Worm (Caenorhabditis elegans): ENCODE measurements around the gene Y75B12B.1.

Gene Y75B12B.1

ce11 chrV:15184097-15185040 lies at the start of gene Y75B12B.1:
Gene Y75B12B.1 (plus strand): TSS chrV:15184699.
- TF ChIP-seq med-1 (GFP tag; optimal IDR thresholded peaks at IDR 0.05; ENCODE audit: insufficient read depth): no peak
- no peak for TF ChIP-seq cog-1 (tag; optimal IDR thresholded peaks at IDR 0.05)
- TF ChIP-seq ztf-23 (GFP tag; IDR thresholded peaks at IDR 0.05): no peak
- TF ChIP-seq flt-1 (GFP tag; IDR thresholded peaks at IDR 0.05): no peak
- TF ChIP-seq klf-2 (GFP tag; conservative IDR thresholded peaks at IDR 0.05): no peak

DNA sequence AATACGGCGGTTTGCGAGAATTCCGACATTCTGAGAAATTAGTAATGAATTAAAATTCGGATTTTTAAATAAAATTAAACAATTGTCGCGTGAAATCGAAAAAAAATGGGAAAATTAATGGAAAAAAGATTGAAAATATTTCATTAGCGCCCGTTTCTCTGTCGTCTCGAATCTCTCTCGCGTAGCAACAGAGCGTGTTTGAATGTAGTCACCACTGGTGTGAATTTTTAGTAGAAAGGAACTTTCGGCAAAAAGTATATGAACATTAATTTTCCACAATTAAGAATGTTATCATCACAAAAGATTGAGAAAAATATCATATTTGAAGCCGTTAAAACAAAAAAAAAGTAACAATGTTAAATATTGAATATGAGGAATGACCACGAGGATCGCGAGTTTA lies 47.7 kb upstream of the Y75B12B.1 start, which contains the start of gene aipl-1:
Gene aipl-1 (minus strand): TSS at position 30 of the 400 bp plus-strand sequence.
- TF ChIP-seq cog-1 (tag; optimal IDR thresholded peaks at IDR 0.05) (peak; percentile 1), flt-1 (GFP tag; IDR thresholded peaks at IDR 0.05) (no peak), ztf-23 (GFP tag; IDR thresholded peaks at IDR 0.05) (0 out of 2 replicates have a peak, but pooled peaks have one; percentile 37)

ce11 chrV:15139811-15140210 lies 44.7 kb upstream of the Y75B12B.1 start:
- TF ChIP-seq med-1 (GFP tag; optimal IDR thresholded peaks at IDR 0.05; ENCODE audit: insufficient read depth): no peak
- TF ChIP-seq ztf-29 (GFP tag; IDR thresholded peaks at IDR 0.05): no peak

DNA sequence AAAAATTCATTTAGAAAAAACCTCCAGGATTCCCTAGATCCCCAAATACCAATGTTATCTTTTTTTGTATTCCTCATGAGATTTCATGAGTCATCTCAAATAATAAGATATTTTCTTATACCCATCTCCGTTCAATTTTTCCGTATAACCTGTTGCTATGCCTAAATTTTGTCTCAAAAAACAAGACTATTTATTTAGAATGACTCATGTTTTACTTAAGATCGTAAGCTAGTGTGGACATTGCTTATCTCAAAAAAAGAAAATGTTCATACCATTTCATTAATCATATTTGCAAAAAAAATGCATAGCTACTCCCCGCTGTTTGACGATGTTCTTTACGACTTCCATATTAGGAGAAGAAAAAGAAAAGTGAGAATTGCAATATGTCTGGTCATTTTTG lies 44.3 kb upstream of the Y75B12B.1 start, which contains the start of gene K08F9.3:
Gene K08F9.3 (plus strand): TSS at position 301 of the 400 bp plus-strand sequence.
- no peak for TF ChIP-seq tab-1 (GFP tag; IDR thresholded peaks at IDR 0.05)
- TF ChIP-seq cog-1 (tag; optimal IDR thresholded peaks at IDR 0.05): no peak
- no peak for TF ChIP-seq med-1 (GFP tag; optimal IDR thresholded peaks at IDR 0.05; ENCODE audit: insufficient read depth)
- no peak for TF ChIP-seq ref-1 (GFP tag; conservative IDR thresholded peaks at IDR 0.05)

DNA sequence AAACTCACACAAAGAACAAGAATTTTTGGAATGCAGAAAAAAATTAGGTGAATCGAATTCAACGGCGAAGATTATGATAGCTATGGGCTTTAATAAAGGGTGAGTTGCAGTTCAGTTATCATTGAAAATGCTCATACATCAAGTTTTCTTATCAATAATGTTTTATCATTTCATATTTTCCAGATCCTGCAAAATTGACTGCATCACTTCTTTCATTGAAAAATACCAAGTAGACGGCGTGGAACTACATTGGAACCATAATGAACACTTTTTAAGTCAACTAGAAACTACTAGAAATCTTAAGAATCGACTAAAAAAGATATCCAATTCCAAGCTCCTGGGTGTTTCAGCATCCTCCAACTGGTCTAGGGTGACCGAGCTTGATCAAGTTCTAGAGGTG lies 41.2 kb upstream of the Y75B12B.1 start, which contains the start of gene K08F9.1:
Gene K08F9.1 (minus strand): TSS at position 101 of the 400 bp plus-strand sequence.
- TF ChIP-seq klf-2 (GFP tag; conservative IDR thresholded peaks at IDR 0.05) (no peak), flt-1 (GFP tag; IDR thresholded peaks at IDR 0.05) (no peak), cog-1 (tag; optimal IDR thresholded peaks at IDR 0.05) (no peak), tab-1 (GFP tag; IDR thresholded peaks at IDR 0.05) (no peak), med-1 (GFP tag; optimal IDR thresholded peaks at IDR 0.05; ENCODE audit: insufficient read depth) (no peak), ztf-23 (GFP tag; IDR thresholded peaks at IDR 0.05) (no peak), ztf-29 (GFP tag; IDR thresholded peaks at IDR 0.05) (no peak)

DNA sequence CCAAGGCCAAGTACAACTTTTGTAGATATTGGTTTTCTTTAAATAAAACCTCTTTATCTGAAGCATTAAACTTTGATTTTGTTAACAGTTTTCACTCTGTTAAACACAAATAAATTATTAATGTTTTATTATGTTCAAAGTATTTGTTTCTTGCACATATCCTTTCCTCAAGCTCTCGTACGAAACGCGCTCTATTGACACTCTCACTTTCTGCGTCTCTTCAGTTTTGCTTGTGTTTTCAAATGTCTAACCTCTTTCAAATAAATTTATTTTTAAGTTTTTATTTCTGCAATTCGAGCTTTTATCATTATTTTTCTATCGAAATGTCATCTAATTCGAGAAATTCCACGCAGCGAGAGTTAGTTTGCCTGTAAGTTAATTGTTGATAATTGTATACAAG lies 40.7 kb upstream of the Y75B12B.1 start, which contains the start of gene K08F9.4:
Gene K08F9.4 (plus strand): TSS at position 222 of the 400 bp plus-strand sequence.
- TF ChIP-seq flt-1 (GFP tag; IDR thresholded peaks at IDR 0.05) (no peak), ztf-23 (GFP tag; IDR thresholded peaks at IDR 0.05) (no peak), med-1 (GFP tag; optimal IDR thresholded peaks at IDR 0.05; ENCODE audit: insufficient read depth) (no peak), ref-1 (GFP tag; conservative IDR thresholded peaks at IDR 0.05) (no peak), klf-2 (GFP tag; conservative IDR thresholded peaks at IDR 0.05) (no peak), tab-1 (GFP tag; IDR thresholded peaks at IDR 0.05) (no peak), cog-1 (tag; optimal IDR thresholded peaks at IDR 0.05) (no peak), T22C8.4 (GFP tag; IDR thresholded peaks at IDR 0.05) (no peak), ztf-29 (GFP tag; IDR thresholded peaks at IDR 0.05) (no peak)

- no peak for TF ChIP-seq ztf-29 (GFP tag; IDR thresholded peaks at IDR 0.05)
- TF ChIP-seq flt-1 (GFP tag; IDR thresholded peaks at IDR 0.05): no peak
- TF ChIP-seq ref-1 (GFP tag; conservative IDR thresholded peaks at IDR 0.05): no peak
- TF ChIP-seq tab-1 (GFP tag; IDR thresholded peaks at IDR 0.05): no peak
- no peak for TF ChIP-seq T22C8.4 (GFP tag; IDR thresholded peaks at IDR 0.05)
- no peak for TF ChIP-seq cog-1 (tag; optimal IDR thresholded peaks at IDR 0.05)
- no peak for TF ChIP-seq ztf-23 (GFP tag; IDR thresholded peaks at IDR 0.05)
- no peak for TF ChIP-seq med-1 (GFP tag; optimal IDR thresholded peaks at IDR 0.05; ENCODE audit: insufficient read depth)
- TF ChIP-seq klf-2 (GFP tag; conservative IDR thresholded peaks at IDR 0.05): no peak
Observed at ce11 chrV:15147776-15148175, 36.7 kb upstream of the Y75B12B.1 start, which contains the start of gene T09F5.20. Gene T09F5.20 (minus strand): TSS chrV:15147876.

- TF ChIP-seq klf-2 (GFP tag; conservative IDR thresholded peaks at IDR 0.05) (no peak), flt-1 (GFP tag; IDR thresholded peaks at IDR 0.05) (no peak), tab-1 (GFP tag; IDR thresholded peaks at IDR 0.05) (no peak), ref-1 (GFP tag; conservative IDR thresholded peaks at IDR 0.05) (no peak), ztf-29 (GFP tag; IDR thresholded peaks at IDR 0.05) (no peak), med-1 (GFP tag; optimal IDR thresholded peaks at IDR 0.05; ENCODE audit: insufficient read depth) (no peak), cog-1 (tag; optimal IDR thresholded peaks at IDR 0.05) (no peak), ztf-23 (GFP tag; IDR thresholded peaks at IDR 0.05) (no peak), T22C8.4 (GFP tag; IDR thresholded peaks at IDR 0.05) (no peak)
Observed at ce11 chrV:15148800-15149199, 35.7 kb upstream of the Y75B12B.1 start, which contains the start of gene T09F5.1. Gene T09F5.1 (plus strand): TSS chrV:15149100.

ce11 chrV:15150176-15150575 lies 34.3 kb upstream of the Y75B12B.1 start:
- TF ChIP-seq klf-2 (GFP tag; conservative IDR thresholded peaks at IDR 0.05) (no peak), ref-1 (GFP tag; conservative IDR thresholded peaks at IDR 0.05) (no peak), flt-1 (GFP tag; IDR thresholded peaks at IDR 0.05) (no peak), tab-1 (GFP tag; IDR thresholded peaks at IDR 0.05) (no peak), med-1 (GFP tag; optimal IDR thresholded peaks at IDR 0.05; ENCODE audit: insufficient read depth) (no peak), cog-1 (tag; optimal IDR thresholded peaks at IDR 0.05) (no peak), T22C8.4 (GFP tag; IDR thresholded peaks at IDR 0.05) (no peak), ztf-29 (GFP tag; IDR thresholded peaks at IDR 0.05) (no peak), ztf-23 (GFP tag; IDR thresholded peaks at IDR 0.05) (no peak)

DNA sequence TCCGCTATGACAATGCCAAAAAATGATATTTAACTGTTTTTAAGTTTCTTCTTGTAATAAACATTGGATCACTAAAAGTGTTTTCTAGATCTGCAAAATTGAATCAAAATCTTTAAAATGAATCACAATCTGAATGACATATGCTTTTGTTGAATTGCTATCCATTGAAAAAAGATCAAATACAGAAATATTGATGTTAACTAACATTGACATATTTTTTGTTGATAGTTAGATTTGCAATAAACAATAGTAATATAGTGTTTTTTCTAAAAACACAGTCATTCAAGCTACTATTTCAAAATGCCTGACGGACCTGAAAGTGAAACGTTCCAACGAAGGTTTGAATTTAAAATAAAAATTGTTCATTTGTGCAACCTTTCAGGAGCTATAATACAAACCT lies 33.8 kb upstream of the Y75B12B.1 start, which contains the start of gene T09F5.2:
Gene T09F5.2 (plus strand): TSS at position 301 of the 400 bp plus-strand sequence.
- TF ChIP-seq klf-2 (GFP tag; conservative IDR thresholded peaks at IDR 0.05) (no peak), flt-1 (GFP tag; IDR thresholded peaks at IDR 0.05) (no peak), tab-1 (GFP tag; IDR thresholded peaks at IDR 0.05) (no peak)
